Fruit fly (Drosophila melanogaster): Measurements from ENCODE around the gene CG32262.

DNA sequence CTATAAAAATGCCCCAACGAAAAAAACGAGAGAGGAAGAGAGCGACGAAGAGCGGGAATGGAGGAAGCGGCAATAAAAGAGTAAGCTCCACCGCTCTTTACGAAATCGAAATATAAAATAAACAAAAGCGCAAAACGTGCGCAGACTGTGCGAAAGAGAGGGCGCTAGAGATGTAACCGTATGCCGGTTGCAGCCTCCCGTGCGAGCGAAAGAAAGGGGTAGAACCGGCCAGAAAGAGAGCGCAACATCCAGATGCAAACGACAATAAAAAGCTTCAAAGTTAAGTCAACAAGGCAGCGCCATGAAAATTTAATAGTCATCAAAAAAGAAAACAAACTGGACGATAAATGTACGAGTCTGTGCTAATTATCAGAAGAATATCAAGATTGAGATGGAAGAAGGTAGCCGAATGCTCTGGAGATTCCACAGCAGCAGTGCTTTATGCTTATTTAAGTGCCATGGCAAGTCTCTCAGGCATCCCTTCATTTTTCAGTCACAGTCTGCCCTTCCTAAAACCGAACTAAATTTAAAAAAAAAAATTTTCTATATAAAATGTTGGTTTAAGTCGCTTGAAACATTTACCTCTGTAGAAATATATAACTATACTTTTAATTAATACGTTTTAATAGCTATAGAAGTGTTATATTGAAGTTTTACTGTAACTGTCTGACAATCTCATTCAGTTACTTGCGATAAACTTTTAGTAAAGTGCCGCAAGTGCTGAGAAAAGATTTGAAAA is 44.0 kb downstream of the CG32262 start:
- TF ChIP-seq CG8478 (optimal IDR thresholded peaks at IDR 0.05) (peak; percentile 55), usp (GFP tag; optimal IDR thresholded peaks at IDR 0.05) (no peak), pan (optimal IDR thresholded peaks at IDR 0.05) (no peak), Dll (optimal IDR thresholded peaks at IDR 0.05) (no peak)
